Worm (Caenorhabditis elegans) whole organism, midembryonic: ENCODE results near the gene F08D12.4.

ENCODE experiments used
- T22C8.4 ChIP-seq: fragments of 200-800 bp; sonication (Bioruptor generic); IDR thresholded peaks from 2 replicates; pipeline ENCODE4 v1.3.6; 2022; ENCODE audit warnings: missing genetic modification characterization, missing compliant biosample characterization
- cog-1 ChIP-seq: sonication (generic microtip); optimal IDR thresholded peaks from 2 replicates; lab custom pipeline; 2016; ENCODE audit warnings: missing genetic modification characterization, missing compliant biosample characterization
- flt-1 ChIP-seq: fragments of 200-800 bp; sonication (Bioruptor generic); IDR thresholded peaks from 2 replicates; pipeline ENCODE4 v1.3.6; 2022; ENCODE audit warnings: missing genetic modification characterization, missing compliant biosample characterization
- klf-2 ChIP-seq: fragments of 200-800 bp; sonication (Bioruptor generic); conservative IDR thresholded peaks from 2 replicates; pipeline ENCODE4 v1.3.6; 2022; ENCODE audit warnings: missing genetic modification reagents, missing genetic modification characterization, missing compliant biosample characterization
- med-1 ChIP-seq: sonication (generic microtip); optimal IDR thresholded peaks from 2 replicates; lab custom pipeline; 2017; ENCODE audit warnings: missing genetic modification characterization, mild to moderate bottlenecking, missing compliant biosample characterization, antibody characterized with exemption, missing genetic modification reagents; ENCODE audit not compliant: insufficient read depth
- ref-1 ChIP-seq: fragments of 200-800 bp; sonication (Bioruptor generic); conservative IDR thresholded peaks from 2 replicates; pipeline ENCODE4 v1.3.6; 2022; ENCODE audit warnings: missing genetic modification reagents, missing genetic modification characterization, missing compliant biosample characterization
- tab-1 ChIP-seq: fragments of 200-800 bp; sonication (Bioruptor generic); IDR thresholded peaks from 2 replicates; pipeline ENCODE4 v1.3.6; 2022; ENCODE audit warnings: missing genetic modification characterization, missing compliant biosample characterization
- ztf-23 ChIP-seq: fragments of 200-800 bp; sonication (Bioruptor generic); IDR thresholded peaks from 2 replicates; pipeline ENCODE4 v1.3.6; 2022; ENCODE audit warnings: missing genetic modification reagents, missing genetic modification characterization, missing compliant biosample characterization
- ztf-29 ChIP-seq: fragments of 200-800 bp; sonication (Bioruptor generic); IDR thresholded peaks from 2 replicates; pipeline ENCODE4 v1.3.6; 2022; ENCODE audit warnings: missing genetic modification reagents, missing genetic modification characterization, missing compliant biosample characterization

DNA sequence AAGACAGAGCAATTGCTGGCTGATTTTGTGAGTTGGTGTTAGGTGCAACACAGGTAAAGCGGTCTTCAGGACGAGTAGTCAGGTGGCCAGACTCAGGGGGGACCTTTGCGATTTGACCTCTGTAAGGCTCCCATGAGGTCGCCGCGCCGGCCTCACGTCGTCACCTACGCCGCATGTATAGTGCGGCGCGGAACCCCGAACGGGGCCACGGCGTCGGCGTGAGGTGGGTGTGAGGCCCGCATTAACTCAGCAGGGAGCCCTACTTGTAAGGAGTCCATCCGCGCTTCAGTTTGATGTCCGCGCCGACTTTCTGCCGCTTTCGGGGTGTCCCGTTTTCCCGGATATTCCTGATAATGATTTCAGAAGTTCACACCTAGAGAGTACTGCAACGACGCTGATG lies 23.4 kb upstream of the F08D12.4 start:
- TF ChIP-seq ref-1 (GFP tag; lab: Robert Waterston, UW) (no peak), klf-2 (GFP tag; lab: Robert Waterston, UW) (no peak), T22C8.4 (GFP tag; lab: Robert Waterston, UW) (no peak), flt-1 (GFP tag; lab: Robert Waterston, UW) (no peak), ztf-23 (no peak), cog-1 (tag; lab: Kevin White, UChicago) (no peak), med-1 (GFP tag; lab: Kevin White, UChicago) (no peak), tab-1 (GFP tag; lab: Robert Waterston, UW) (no peak), ztf-29 (GFP tag; lab: Robert Waterston, UW) (no peak)
